Worm (Caenorhabditis elegans) whole organism, L2 larva: ENCODE data around the gene R13D11.3.

Experiments
- C34F6.9 ChIP-seq: fragments of 150-350 bp; optimal IDR thresholded peaks from 2 replicates; lab custom pipeline; 2014; ENCODE audit warnings: missing biosample characterization, missing genetic modification characterization
- F13H6.1 ChIP-seq: sonication (generic microtip); optimal IDR thresholded peaks from 2 replicates; lab custom pipeline; 2016; ENCODE audit warnings: missing genetic modification characterization, missing compliant biosample characterization
- R02D3.7 ChIP-seq: fragments of 150-350 bp; optimal IDR thresholded peaks from 2 replicates; lab custom pipeline; 2014; ENCODE audit warnings: missing biosample characterization, missing genetic modification characterization
- Y55F3AM.14 ChIP-seq: fragments of 200-800 bp; sonication (Bioruptor generic); optimal IDR thresholded peaks from 2 replicates; lab custom pipeline; 2018; ENCODE audit warnings: mild to moderate bottlenecking, missing genetic modification characterization, missing compliant biosample characterization
- ZK546.5 ChIP-seq: sonication (generic microtip); optimal IDR thresholded peaks from 2 replicates; lab custom pipeline; 2017; ENCODE audit warnings: missing biosample characterization, missing genetic modification characterization
- aly-2 ChIP-seq: fragments of 150-350 bp; optimal IDR thresholded peaks from 2 replicates; lab custom pipeline; 2014; ENCODE audit warnings: missing biosample characterization, missing genetic modification characterization
- ama-1 ChIP-seq: fragments of 150-350 bp; optimal IDR thresholded peaks from 2 replicates; lab custom pipeline; 2018; ENCODE audit warnings: inconsistent platforms
- blmp-1 ChIP-seq: sonication (generic microtip); optimal IDR thresholded peaks from 2 replicates; lab custom pipeline; 2017; ENCODE audit warnings: missing genetic modification characterization, mild to moderate bottlenecking, missing compliant biosample characterization, antibody characterized with exemption, moderate library complexity; ENCODE audit not compliant: insufficient read depth
- dmd-4 ChIP-seq: sonication (generic microtip); optimal IDR thresholded peaks from 2 replicates; lab custom pipeline; 2017; ENCODE audit warnings: missing biosample characterization, missing genetic modification characterization
- egl-27 ChIP-seq: sonication (generic microtip); optimal IDR thresholded peaks from 3 replicates; lab custom pipeline; 2017; ENCODE audit warnings: missing biosample characterization, missing genetic modification reagents, missing genetic modification characterization
- elt-1 ChIP-seq: fragments of 150-350 bp; optimal IDR thresholded peaks from 2 replicates; lab custom pipeline; 2014; ENCODE audit warnings: missing biosample characterization, missing genetic modification characterization
- elt-3 ChIP-seq: sonication (generic microtip); optimal IDR thresholded peaks from 2 replicates; lab custom pipeline; 2017; ENCODE audit warnings: missing biosample characterization, missing genetic modification characterization
- fos-1 ChIP-seq: fragments of 150-350 bp; optimal IDR thresholded peaks from 2 replicates; lab custom pipeline; 2014; ENCODE audit warnings: missing biosample characterization, missing genetic modification characterization
- gmeb-1 ChIP-seq: fragments of 150-350 bp; optimal IDR thresholded peaks from 2 replicates; lab custom pipeline; 2014; ENCODE audit warnings: missing biosample characterization, missing genetic modification characterization
- lin-13 ChIP-seq: fragments of 150-350 bp; optimal IDR thresholded peaks from 2 replicates; lab custom pipeline; 2014; ENCODE audit warnings: missing biosample characterization, missing genetic modification reagents, missing genetic modification characterization
- lin-39 ChIP-seq: fragments of 150-350 bp; optimal IDR thresholded peaks from 2 replicates; lab custom pipeline; 2014; ENCODE audit warnings: missing biosample characterization, missing genetic modification reagents, missing genetic modification characterization
- lsy-2 ChIP-seq, 2 experiments: fragments of 150-350 bp in 1 of 2; sonication (generic microtip) in 1 of 2; optimal IDR thresholded peaks; 2 replicates each; lab custom pipeline; 2014 to 2017; ENCODE audit warnings: missing biosample characterization in 2 of 2, missing genetic modification characterization in 2 of 2
- mab-5 ChIP-seq: fragments of 150-350 bp; optimal IDR thresholded peaks from 2 replicates; lab custom pipeline; 2014; ENCODE audit warnings: missing biosample characterization, missing genetic modification characterization
- mbf-1 ChIP-seq: sonication (generic microtip); optimal IDR thresholded peaks from 2 replicates; lab custom pipeline; 2017; ENCODE audit warnings: missing biosample characterization, missing genetic modification characterization
- mdl-1 ChIP-seq, 2 experiments: fragments of 150-350 bp in 1 of 2; sonication (generic microtip) in 1 of 2; optimal IDR thresholded peaks; 2 replicates each; lab custom pipeline; 2017; ENCODE audit warnings: missing biosample characterization in 2 of 2, missing genetic modification characterization in 2 of 2
- nhr-12 ChIP-seq: fragments of 150-350 bp; optimal IDR thresholded peaks from 2 replicates; lab custom pipeline; 2014; ENCODE audit warnings: missing biosample characterization, missing genetic modification characterization
- nhr-21 ChIP-seq: fragments of 150-350 bp; optimal IDR thresholded peaks from 2 replicates; lab custom pipeline; 2014; ENCODE audit warnings: missing biosample characterization, missing genetic modification characterization
- nhr-25 ChIP-seq: fragments of 150-350 bp; sonication (generic microtip); optimal IDR thresholded peaks from 3 replicates; lab custom pipeline; 2014; ENCODE audit warnings: missing biosample characterization, missing genetic modification characterization
- nhr-6 ChIP-seq: fragments of 150-350 bp; optimal IDR thresholded peaks from 2 replicates; lab custom pipeline; 2014; ENCODE audit warnings: missing biosample characterization, missing genetic modification characterization
- nhr-77 ChIP-seq: fragments of 150-350 bp; optimal IDR thresholded peaks from 2 replicates; lab custom pipeline; 2014; ENCODE audit warnings: missing biosample characterization, missing genetic modification characterization
- sem-4 ChIP-seq: fragments of 150-350 bp; optimal IDR thresholded peaks from 2 replicates; lab custom pipeline; 2014; ENCODE audit warnings: missing biosample characterization, missing genetic modification reagents, missing genetic modification characterization
- sma-3 ChIP-seq: sonication (generic microtip); optimal IDR thresholded peaks from 2 replicates; lab custom pipeline; 2016; ENCODE audit warnings: missing genetic modification reagents, missing genetic modification characterization, missing compliant biosample characterization
- sma-9 ChIP-seq, 2 experiments: fragments of 150-350 bp in 1 of 2; sonication (generic microtip) in 1 of 2; optimal IDR thresholded peaks; 2 replicates each; lab custom pipeline; 2014 to 2016; ENCODE audit warnings: missing genetic modification characterization in 2 of 2, mild to moderate bottlenecking in 1 of 2, missing biosample characterization in 1 of 2, missing compliant biosample characterization in 1 of 2, missing genetic modification reagents in 1 of 2, moderate library complexity in 1 of 2
- snpc-4 ChIP-seq: fragments of 150-350 bp; optimal IDR thresholded peaks from 2 replicates; lab custom pipeline; 2014; ENCODE audit warnings: missing biosample characterization, missing genetic modification characterization
- unc-39 ChIP-seq: fragments of 150-350 bp; optimal IDR thresholded peaks from 2 replicates; lab custom pipeline; 2014; ENCODE audit warnings: missing biosample characterization, missing genetic modification characterization
- unc-55 ChIP-seq: fragments of 150-350 bp; sonication (generic microtip); optimal IDR thresholded peaks from 3 replicates; lab custom pipeline; 2014; ENCODE audit warnings: missing biosample characterization, missing genetic modification reagents, missing genetic modification characterization
- unc-62 ChIP-seq: fragments of 150-350 bp; optimal IDR thresholded peaks from 2 replicates; lab custom pipeline; 2014; ENCODE audit warnings: missing biosample characterization, missing genetic modification reagents, missing genetic modification characterization
- zag-1 ChIP-seq: fragments of 150-350 bp; optimal IDR thresholded peaks from 2 replicates; lab custom pipeline; 2014; ENCODE audit warnings: missing biosample characterization, missing genetic modification characterization
- ztf-11 ChIP-seq: sonication (generic microtip); optimal IDR thresholded peaks from 2 replicates; lab custom pipeline; 2017; ENCODE audit warnings: missing biosample characterization, missing genetic modification characterization
- ztf-4 ChIP-seq: fragments of 150-350 bp; optimal IDR thresholded peaks from 2 replicates; lab custom pipeline; 2014; ENCODE audit warnings: missing biosample characterization, missing genetic modification characterization

Gene R13D11.3

ce11 chrV:803472-803871 lies 11.3 kb upstream of the R13D11.3 start:
- TF ChIP-seq gmeb-1 (tag; lab: Kevin White, UChicago), result no peak
- no peak for TF ChIP-seq sma-9 (GFP tag; optimal IDR thresholded peaks at IDR 0.05; lab: Kevin White, UChicago)
- TF ChIP-seq sma-9 (tag; optimal IDR thresholded peaks at IDR 0.05; lab: Kevin White, UChicago), result no peak

- TF ChIP-seq aly-2 (tag; lab: Kevin White, UChicago) (no peak), fos-1 (tag; lab: Kevin White, UChicago) (no peak), mab-5 (tag; lab: Kevin White, UChicago) (no peak), nhr-77 (tag; lab: Kevin White, UChicago) (no peak), ama-1 (no peak), snpc-4 (tag; lab: Kevin White, UChicago) (no peak), ztf-4 (no peak), ZK546.5 (no peak), nhr-25 (tag; lab: Kevin White, UChicago) (no peak), C34F6.9 (tag; lab: Kevin White, UChicago) (no peak), unc-39 (tag; lab: Kevin White, UChicago) (no peak), blmp-1 (no peak), elt-1 (tag; lab: Kevin White, UChicago) (no peak), egl-27 (tag; lab: Kevin White, UChicago) (no peak), nhr-21 (tag; lab: Kevin White, UChicago) (no peak), sma-9 (GFP tag; optimal IDR thresholded peaks at IDR 0.05; lab: Kevin White, UChicago) (no peak), sma-9 (tag; optimal IDR thresholded peaks at IDR 0.05; lab: Kevin White, UChicago) (no peak), nhr-6 (tag; lab: Kevin White, UChicago) (no peak), Y55F3AM.14 (no peak)
These were observed 10.3 kb upstream of the R13D11.3 start, which contains the start of gene nhr-270 for ce11 chrV:804485-804884. Gene nhr-270 (minus strand): TSS chrV:804741.

ce11 chrV:808260-808659 lies 6.6 kb upstream of the R13D11.3 start:
- no peak for TF ChIP-seq nhr-25 (tag; lab: Kevin White, UChicago)
- TF ChIP-seq lin-13 (GFP tag; lab: Kevin White, UChicago), result no peak
- TF ChIP-seq ztf-4, result no peak
- TF ChIP-seq R02D3.7 (tag; lab: Kevin White, UChicago), result no peak
- TF ChIP-seq sem-4 (tag; lab: Kevin White, UChicago), result no peak
- TF ChIP-seq blmp-1, result no peak
- no peak for TF ChIP-seq unc-62 (GFP tag; lab: Kevin White, UChicago)
- no peak for TF ChIP-seq elt-3 (tag; lab: Kevin White, UChicago)
- no peak for TF ChIP-seq lin-39 (tag; lab: Kevin White, UChicago)
- TF ChIP-seq mdl-1 (tag; optimal IDR thresholded peaks at IDR 0.05; lab: Kevin White, UChicago), result no peak
- no peak for TF ChIP-seq nhr-21 (tag; lab: Kevin White, UChicago)
- no peak for TF ChIP-seq sma-9 (GFP tag; optimal IDR thresholded peaks at IDR 0.05; lab: Kevin White, UChicago)
- TF ChIP-seq sma-9 (tag; optimal IDR thresholded peaks at IDR 0.05; lab: Kevin White, UChicago), result no peak
- TF ChIP-seq mbf-1 (tag; lab: Kevin White, UChicago), result no peak
- TF ChIP-seq zag-1 (tag; lab: Kevin White, UChicago), result no peak
- no peak for TF ChIP-seq lsy-2 (tag; optimal IDR thresholded peaks at IDR 0.05; lab: Kevin White, UChicago)
- no peak for TF ChIP-seq ztf-11 (tag; lab: Kevin White, UChicago)
- no peak for TF ChIP-seq dmd-4 (tag; lab: Kevin White, UChicago)
- no peak for TF ChIP-seq nhr-12 (tag; lab: Kevin White, UChicago)

- TF ChIP-seq F13H6.1 (tag; lab: Kevin White, UChicago), result peak; percentile 11
- no peak for TF ChIP-seq sma-3 (GFP tag; lab: Kevin White, UChicago)
- TF ChIP-seq unc-55 (GFP tag; lab: Kevin White, UChicago), result peak; percentile 23
These were observed 4.4 kb upstream of the R13D11.3 start, which contains the start of gene R13D11.4 for ce11 chrV:810281-810862. Gene R13D11.4 (plus strand): TSS chrV:810812.
